Worm (Caenorhabditis elegans) whole organism, L2 larva: Measurements from ENCODE around the gene clec-212.

Source experiments
- C34F6.9 ChIP-seq: fragments of 150-350 bp; optimal IDR thresholded peaks from 2 replicates; lab custom pipeline; 2014; ENCODE audit warnings: missing biosample characterization, missing genetic modification characterization
- F13H6.1 ChIP-seq: sonication (generic microtip); optimal IDR thresholded peaks from 2 replicates; lab custom pipeline; 2016; ENCODE audit warnings: missing genetic modification characterization, missing compliant biosample characterization
- Y55F3AM.14 ChIP-seq: fragments of 200-800 bp; sonication (Bioruptor generic); optimal IDR thresholded peaks from 2 replicates; lab custom pipeline; 2018; ENCODE audit warnings: mild to moderate bottlenecking, missing genetic modification characterization, missing compliant biosample characterization
- ZK546.5 ChIP-seq: sonication (generic microtip); optimal IDR thresholded peaks from 2 replicates; lab custom pipeline; 2017; ENCODE audit warnings: missing biosample characterization, missing genetic modification characterization
- alr-1 ChIP-seq: fragments of 150-350 bp; optimal IDR thresholded peaks from 2 replicates; lab custom pipeline; 2014; ENCODE audit warnings: missing biosample characterization, missing genetic modification characterization
- aly-2 ChIP-seq: fragments of 150-350 bp; optimal IDR thresholded peaks from 2 replicates; lab custom pipeline; 2014; ENCODE audit warnings: missing biosample characterization, missing genetic modification characterization
- ama-1 ChIP-seq: fragments of 150-350 bp; optimal IDR thresholded peaks from 2 replicates; lab custom pipeline; 2018; ENCODE audit warnings: inconsistent platforms
- blmp-1 ChIP-seq: sonication (generic microtip); optimal IDR thresholded peaks from 2 replicates; lab custom pipeline; 2017; ENCODE audit warnings: missing genetic modification characterization, mild to moderate bottlenecking, missing compliant biosample characterization, antibody characterized with exemption, moderate library complexity; ENCODE audit not compliant: insufficient read depth
- ceh-16 ChIP-seq: fragments of 150-350 bp; optimal IDR thresholded peaks from 2 replicates; lab custom pipeline; 2014; ENCODE audit warnings: missing biosample characterization, missing genetic modification characterization
- crh-2 ChIP-seq: sonication (generic microtip); optimal IDR thresholded peaks from 2 replicates; lab custom pipeline; 2017; ENCODE audit warnings: missing biosample characterization, missing genetic modification characterization
- egl-27 ChIP-seq: sonication (generic microtip); optimal IDR thresholded peaks from 3 replicates; lab custom pipeline; 2017; ENCODE audit warnings: missing biosample characterization, missing genetic modification reagents, missing genetic modification characterization
- elt-1 ChIP-seq: fragments of 150-350 bp; optimal IDR thresholded peaks from 2 replicates; lab custom pipeline; 2014; ENCODE audit warnings: missing biosample characterization, missing genetic modification characterization
- elt-3 ChIP-seq: sonication (generic microtip); optimal IDR thresholded peaks from 2 replicates; lab custom pipeline; 2017; ENCODE audit warnings: missing biosample characterization, missing genetic modification characterization
- fos-1 ChIP-seq: fragments of 150-350 bp; optimal IDR thresholded peaks from 2 replicates; lab custom pipeline; 2014; ENCODE audit warnings: missing biosample characterization, missing genetic modification characterization
- gmeb-1 ChIP-seq: fragments of 150-350 bp; optimal IDR thresholded peaks from 2 replicates; lab custom pipeline; 2014; ENCODE audit warnings: missing biosample characterization, missing genetic modification characterization
- lin-11 ChIP-seq: fragments of 150-350 bp; sonication (generic microtip); optimal IDR thresholded peaks from 2 replicates; lab custom pipeline; 2014; ENCODE audit warnings: missing biosample characterization, missing genetic modification characterization, inconsistent platforms, mixed read lengths
- lin-13 ChIP-seq: fragments of 150-350 bp; optimal IDR thresholded peaks from 2 replicates; lab custom pipeline; 2014; ENCODE audit warnings: missing biosample characterization, missing genetic modification reagents, missing genetic modification characterization
- lin-39 ChIP-seq: fragments of 150-350 bp; optimal IDR thresholded peaks from 2 replicates; lab custom pipeline; 2014; ENCODE audit warnings: missing biosample characterization, missing genetic modification reagents, missing genetic modification characterization
- lsy-2 ChIP-seq, 2 experiments: fragments of 150-350 bp in 1 of 2; sonication (generic microtip) in 1 of 2; optimal IDR thresholded peaks; 2 replicates each; lab custom pipeline; 2014 to 2017; ENCODE audit warnings: missing biosample characterization in 2 of 2, missing genetic modification characterization in 2 of 2
- mbf-1 ChIP-seq: sonication (generic microtip); optimal IDR thresholded peaks from 2 replicates; lab custom pipeline; 2017; ENCODE audit warnings: missing biosample characterization, missing genetic modification characterization
- nhr-10 ChIP-seq: sonication (generic microtip); optimal IDR thresholded peaks from 2 replicates; lab custom pipeline; 2017; ENCODE audit warnings: missing biosample characterization, missing genetic modification characterization
- nhr-11 ChIP-seq: fragments of 150-350 bp; optimal IDR thresholded peaks from 2 replicates; lab custom pipeline; 2014; ENCODE audit warnings: missing biosample characterization, missing genetic modification characterization
- nhr-12 ChIP-seq: fragments of 150-350 bp; optimal IDR thresholded peaks from 2 replicates; lab custom pipeline; 2014; ENCODE audit warnings: missing biosample characterization, missing genetic modification characterization
- nhr-129 ChIP-seq: fragments of 150-350 bp; optimal IDR thresholded peaks from 2 replicates; lab custom pipeline; 2014; ENCODE audit warnings: missing biosample characterization, missing genetic modification characterization
- nhr-21 ChIP-seq: fragments of 150-350 bp; optimal IDR thresholded peaks from 2 replicates; lab custom pipeline; 2014; ENCODE audit warnings: missing biosample characterization, missing genetic modification characterization
- nhr-23 ChIP-seq: fragments of 150-350 bp; optimal IDR thresholded peaks from 2 replicates; lab custom pipeline; 2014; ENCODE audit warnings: missing biosample characterization, missing genetic modification reagents, missing genetic modification characterization
- nhr-237 ChIP-seq: fragments of 150-350 bp; optimal IDR thresholded peaks from 2 replicates; lab custom pipeline; 2014; ENCODE audit warnings: missing biosample characterization, missing genetic modification characterization
- nhr-25 ChIP-seq: fragments of 150-350 bp; sonication (generic microtip); optimal IDR thresholded peaks from 3 replicates; lab custom pipeline; 2014; ENCODE audit warnings: missing biosample characterization, missing genetic modification characterization
- nhr-6 ChIP-seq: fragments of 150-350 bp; optimal IDR thresholded peaks from 2 replicates; lab custom pipeline; 2014; ENCODE audit warnings: missing biosample characterization, missing genetic modification characterization
- peb-1 ChIP-seq: fragments of 150-350 bp; optimal IDR thresholded peaks from 2 replicates; lab custom pipeline; 2014; ENCODE audit warnings: missing biosample characterization, missing genetic modification characterization
- sem-4 ChIP-seq: fragments of 150-350 bp; optimal IDR thresholded peaks from 2 replicates; lab custom pipeline; 2014; ENCODE audit warnings: missing biosample characterization, missing genetic modification reagents, missing genetic modification characterization
- sma-3 ChIP-seq: sonication (generic microtip); optimal IDR thresholded peaks from 2 replicates; lab custom pipeline; 2016; ENCODE audit warnings: missing genetic modification reagents, missing genetic modification characterization, missing compliant biosample characterization
- sma-9 ChIP-seq, 2 experiments: fragments of 150-350 bp in 1 of 2; sonication (generic microtip) in 1 of 2; optimal IDR thresholded peaks; 2 replicates each; lab custom pipeline; 2014 to 2016; ENCODE audit warnings: missing genetic modification characterization in 2 of 2, mild to moderate bottlenecking in 1 of 2, missing biosample characterization in 1 of 2, missing compliant biosample characterization in 1 of 2, missing genetic modification reagents in 1 of 2, moderate library complexity in 1 of 2
- snpc-4 ChIP-seq: fragments of 150-350 bp; optimal IDR thresholded peaks from 2 replicates; lab custom pipeline; 2014; ENCODE audit warnings: missing biosample characterization, missing genetic modification characterization
- unc-55 ChIP-seq: fragments of 150-350 bp; sonication (generic microtip); optimal IDR thresholded peaks from 3 replicates; lab custom pipeline; 2014; ENCODE audit warnings: missing biosample characterization, missing genetic modification reagents, missing genetic modification characterization
- unc-62 ChIP-seq: fragments of 150-350 bp; optimal IDR thresholded peaks from 2 replicates; lab custom pipeline; 2014; ENCODE audit warnings: missing biosample characterization, missing genetic modification reagents, missing genetic modification characterization
- zag-1 ChIP-seq: fragments of 150-350 bp; optimal IDR thresholded peaks from 2 replicates; lab custom pipeline; 2014; ENCODE audit warnings: missing biosample characterization, missing genetic modification characterization
- ztf-11 ChIP-seq: sonication (generic microtip); optimal IDR thresholded peaks from 2 replicates; lab custom pipeline; 2017; ENCODE audit warnings: missing biosample characterization, missing genetic modification characterization
- ztf-4 ChIP-seq: fragments of 150-350 bp; optimal IDR thresholded peaks from 2 replicates; lab custom pipeline; 2014; ENCODE audit warnings: missing biosample characterization, missing genetic modification characterization

clec-212 gene

DNA sequence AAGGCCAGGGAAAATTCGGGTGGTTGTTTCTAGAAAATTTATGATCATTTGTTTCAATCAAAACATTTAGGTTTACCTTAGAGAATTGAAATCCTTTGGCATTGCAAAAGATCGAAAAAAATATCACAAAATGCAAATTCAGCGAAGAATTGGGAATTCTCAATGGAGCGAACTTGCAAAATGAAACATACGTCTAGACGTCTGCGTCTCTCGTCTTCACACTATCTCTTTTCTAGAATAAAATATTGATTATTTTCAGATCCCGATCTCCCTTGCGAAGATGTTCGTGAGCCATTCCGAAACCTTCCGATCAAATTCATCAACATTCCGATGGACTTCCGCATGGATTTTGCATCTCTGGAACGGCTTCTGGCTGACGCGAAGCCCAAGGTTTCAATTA, 10.2 kb upstream of the clec-212 start, which contains the start of gene ets-6:
Gene ets-6, minus strand, starts transcription at position 169 of the 400 bp plus-strand sequence.
- TF ChIP-seq egl-27 (tag; lab: Kevin White, UChicago): no peak
- TF ChIP-seq ztf-4 (tag; lab: Kevin White, UChicago): no peak
- TF ChIP-seq unc-55 (GFP tag; lab: Kevin White, UChicago): peak; percentile 76
- peak; percentile 25 for TF ChIP-seq fos-1 (tag; lab: Kevin White, UChicago)
- peak; percentile 16 for TF ChIP-seq sma-3 (GFP tag; lab: Kevin White, UChicago)
- TF ChIP-seq gmeb-1 (tag; lab: Kevin White, UChicago): peak; percentile 60
- no peak for TF ChIP-seq snpc-4 (tag; lab: Kevin White, UChicago)
- TF ChIP-seq unc-62: no peak
- no peak for TF ChIP-seq nhr-23 (tag; lab: Kevin White, UChicago)
- no peak for TF ChIP-seq nhr-12 (tag; lab: Kevin White, UChicago)
- no peak for TF ChIP-seq lin-39 (tag; lab: Kevin White, UChicago)
- no peak for TF ChIP-seq elt-1 (tag; lab: Kevin White, UChicago)
- no peak for TF ChIP-seq nhr-237 (tag; lab: Kevin White, UChicago)
- no peak for TF ChIP-seq nhr-11 (tag; lab: Kevin White, UChicago)
- TF ChIP-seq nhr-129 (tag; lab: Kevin White, UChicago): peak; percentile 50
- no peak for TF ChIP-seq Y55F3AM.14
- TF ChIP-seq nhr-10 (tag; lab: Kevin White, UChicago): no peak
- TF ChIP-seq sma-9 (GFP tag; optimal IDR thresholded peaks at IDR 0.05; lab: Kevin White, UChicago): peak; percentile 26
- TF ChIP-seq sma-9 (tag; optimal IDR thresholded peaks at IDR 0.05; lab: Kevin White, UChicago): no peak
- peak; percentile 10 to 78 for TF ChIP-seq lsy-2 (tag; optimal IDR thresholded peaks at IDR 0.05; lab: Kevin White, UChicago)
- TF ChIP-seq lin-11 (tag; lab: Kevin White, UChicago): no peak
- TF ChIP-seq crh-2: peak; percentile 55
- peak; percentile 35 for TF ChIP-seq nhr-25 (tag; lab: Kevin White, UChicago)
- no peak for TF ChIP-seq zag-1 (tag; lab: Kevin White, UChicago)
- TF ChIP-seq blmp-1 (tag; lab: Kevin White, UChicago): no peak
- TF ChIP-seq C34F6.9 (tag; lab: Kevin White, UChicago): peak; percentile 77
- TF ChIP-seq nhr-21 (tag; lab: Kevin White, UChicago): peak; percentile 18
- TF ChIP-seq, all 48 proteins: peak for 11

DNA sequence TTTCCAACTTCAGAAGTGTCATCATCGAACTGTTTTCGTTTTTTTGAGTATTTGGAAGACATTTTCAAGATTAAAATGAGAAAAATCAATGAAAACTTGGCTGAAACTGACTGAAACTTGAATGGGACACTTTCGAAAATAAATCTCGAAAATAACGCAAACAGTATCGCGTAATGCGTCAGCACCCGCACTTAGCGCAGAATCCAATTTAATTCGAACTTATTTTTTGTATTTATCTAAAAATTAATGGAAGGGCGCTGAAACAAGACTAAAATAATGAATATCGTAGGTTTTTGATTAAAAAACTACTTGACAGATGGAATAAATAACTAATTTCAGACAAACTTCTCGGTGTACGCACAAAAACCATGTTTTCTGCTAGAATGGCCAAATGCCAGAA, 5.4 kb upstream of the clec-212 start, which contains the start of the genes snu-66 and ints-9:
Gene snu-66, minus strand, starts transcription at position 108 of the 400 bp plus-strand sequence.
Gene ints-9, plus strand, starts transcription at position 240 of the 400 bp plus-strand sequence.
- TF ChIP-seq peb-1 (no peak), Y55F3AM.14 (no peak), nhr-21 (tag; lab: Kevin White, UChicago) (peak; percentile 49), zag-1 (tag; lab: Kevin White, UChicago) (no peak), nhr-6 (tag; lab: Kevin White, UChicago) (peak; percentile 36), elt-3 (tag; lab: Kevin White, UChicago) (no peak), sem-4 (tag; lab: Kevin White, UChicago) (peak; percentile 16), nhr-23 (tag; lab: Kevin White, UChicago) (no peak), aly-2 (tag; lab: Kevin White, UChicago) (no peak), nhr-11 (tag; lab: Kevin White, UChicago) (no peak), crh-2 (peak; percentile 51), C34F6.9 (tag; lab: Kevin White, UChicago) (peak; percentile 86), nhr-237 (tag; lab: Kevin White, UChicago) (no peak), nhr-25 (tag; lab: Kevin White, UChicago) (no peak), ztf-11 (tag; lab: Kevin White, UChicago) (no peak), ama-1 (lab: Kevin White, UChicago) (no peak), ZK546.5 (tag; lab: Kevin White, UChicago) (no peak), ceh-16 (no peak), sma-3 (GFP tag; lab: Kevin White, UChicago) (peak; percentile 52), ztf-4 (tag; lab: Kevin White, UChicago) (no peak), mbf-1 (tag; lab: Kevin White, UChicago) (no peak), egl-27 (tag; lab: Kevin White, UChicago) (no peak), nhr-129 (tag; lab: Kevin White, UChicago) (peak; percentile 65), snpc-4 (tag; lab: Kevin White, UChicago) (peak; percentile 22), gmeb-1 (tag; lab: Kevin White, UChicago) (peak; percentile 82), elt-1 (tag; lab: Kevin White, UChicago) (no peak), alr-1 (tag; lab: Kevin White, UChicago) (no peak), lin-13 (GFP tag; lab: Kevin White, UChicago) (peak; percentile 40), F13H6.1 (peak; percentile 69), lsy-2 (tag; optimal IDR thresholded peaks at IDR 0.05; lab: Kevin White, UChicago) (peak; percentile 63 to 82), unc-55 (GFP tag; lab: Kevin White, UChicago) (peak; percentile 81), sma-9 (GFP tag; optimal IDR thresholded peaks at IDR 0.05; lab: Kevin White, UChicago) (peak; percentile 74), sma-9 (tag; optimal IDR thresholded peaks at IDR 0.05; lab: Kevin White, UChicago) (no peak)
